Worm (Caenorhabditis elegans) whole organism, L4/young adult: ENCODE measurements around the gene C29E4.9.
A peak's percentile ranks its signal among the peaks of the same experiment; 100 is the strongest.

Experiments used
- W03F9.2 ChIP-seq: fragments of 150-350 bp; optimal IDR thresholded peaks from 2 replicates; lab custom pipeline; 2014; ENCODE audit warnings: missing biosample characterization, missing genetic modification characterization
- dao-5 ChIP-seq: sonication (generic microtip); optimal IDR thresholded peaks from 2 replicates; lab custom pipeline; 2016; ENCODE audit warnings: missing genotype, missing genetic modification characterization, moderate library complexity, missing compliant biosample characterization
- him-1 ChIP-seq: sonication (generic microtip); optimal IDR thresholded peaks from 2 replicates; lab custom pipeline; 2016; ENCODE audit warnings: missing genotype, missing genetic modification reagents, missing genetic modification characterization, missing compliant biosample characterization

DNA sequence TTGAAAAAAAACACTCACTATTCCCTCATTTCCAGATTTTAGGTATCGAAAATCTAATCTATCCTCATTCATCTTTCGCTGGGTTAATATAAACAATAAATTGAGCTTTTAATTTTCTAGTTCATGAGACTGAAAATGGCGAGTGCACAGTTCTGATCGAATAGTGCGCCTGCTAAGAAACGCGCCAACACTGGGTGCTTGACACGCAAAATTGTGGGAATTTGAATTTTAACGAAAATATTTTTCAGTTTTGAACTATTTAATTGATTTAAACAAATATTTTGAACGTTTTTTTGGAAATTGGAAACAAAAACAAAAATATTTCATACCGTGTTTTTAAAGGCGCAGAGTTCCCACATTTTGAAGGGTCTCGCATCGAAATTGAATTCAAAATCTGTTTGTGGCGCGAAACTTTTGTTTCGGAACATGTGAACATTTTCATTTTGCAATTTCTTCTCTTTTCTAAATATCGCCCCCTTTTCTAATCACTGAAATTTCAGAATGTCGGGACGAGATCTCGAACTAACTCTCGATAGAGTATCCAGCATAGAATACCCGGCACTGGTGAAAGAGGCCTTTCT lies 28.2 kb downstream of the C29E4.9 start, which contains the start of the genes C29E4.13 and npp-15:
- TF ChIP-seq dao-5 (tag; lab: Kevin White, UChicago): no peak
- no peak for TF ChIP-seq him-1 (tag; lab: Kevin White, UChicago)
- peak; percentile 53 for TF ChIP-seq W03F9.2 (tag; lab: Kevin White, UChicago)
